Fruit fly (Drosophila melanogaster): ENCODE data around the gene CG2150.

Gene CG2150

dm6 chr3R:31767528-31767927, 3.0 kb upstream of the CG2150 start:
- TF ChIP-seq CG15336 (GFP tag; IDR thresholded peaks at IDR 0.05) (peak; percentile 63), net (GFP tag; optimal IDR thresholded peaks at IDR 0.05) (peak; percentile 32), esn (GFP tag; optimal IDR thresholded peaks at IDR 0.05) (peak; percentile 5), CG3032 (tag; optimal IDR thresholded peaks at IDR 0.05) (peak; percentile 33), CG10631 (GFP tag; optimal IDR thresholded peaks at IDR 0.05) (peak; percentile 61), pdm3 (GFP tag; optimal IDR thresholded peaks at IDR 0.05) (peak; percentile 52), CG10669 (GFP tag; optimal IDR thresholded peaks at IDR 0.05) (peak; percentile 41), CG11902 (GFP tag; optimal IDR thresholded peaks at IDR 0.05) (peak; percentile 23), fd85E (GFP tag; optimal IDR thresholded peaks at IDR 0.05) (no peak), CG7368 (GFP tag; optimal IDR thresholded peaks at IDR 0.05) (peak; percentile 23), CG6792 (GFP tag; optimal IDR thresholded peaks at IDR 0.05) (peak; percentile 31), Lpt (GFP tag; optimal IDR thresholded peaks at IDR 0.05) (peak; percentile 14), lz (GFP tag; optimal IDR thresholded peaks at IDR 0.05) (peak; percentile 10), eg (GFP tag; IDR thresholded peaks at IDR 0.05) (no peak), CG6276 (GFP tag; optimal IDR thresholded peaks at IDR 0.05) (peak; percentile 58), Met (GFP tag; optimal IDR thresholded peaks at IDR 0.05) (no peak), CG31627 (GFP tag; optimal IDR thresholded peaks at IDR 0.05) (no peak), CG8319 (GFP tag; optimal IDR thresholded peaks at IDR 0.05) (peak; percentile 27), CG1621 (tag; optimal IDR thresholded peaks at IDR 0.05) (no peak), Sox102F (GFP tag; optimal IDR thresholded peaks at IDR 0.05) (no peak), ss (GFP tag; optimal IDR thresholded peaks at IDR 0.05) (no peak), cyc (GFP tag; optimal IDR thresholded peaks at IDR 0.05) (peak; percentile 7), CG8632 (GFP tag; optimal IDR thresholded peaks at IDR 0.05) (peak; percentile 43), CG6854 (GFP tag; optimal IDR thresholded peaks at IDR 0.05) (no peak), CG11294 (GFP tag; IDR thresholded peaks at IDR 0.05) (no peak), OdsH (GFP tag; optimal IDR thresholded peaks at IDR 0.05) (peak; percentile 71), vri (GFP tag; optimal IDR thresholded peaks at IDR 0.05) (no peak), Eip78C (GFP tag) (peak; percentile 92), CG3919 (GFP tag; optimal IDR thresholded peaks at IDR 0.05) (peak; percentile 53), Hr4 (GFP tag; optimal IDR thresholded peaks at IDR 0.05) (peak; percentile 75), Smox (GFP tag; optimal IDR thresholded peaks at IDR 0.05) (no peak), Gug (GFP tag; IDR thresholded peaks at IDR 0.05) (no peak), acj6 (GFP tag; optimal IDR thresholded peaks at IDR 0.05) (peak; percentile 59), Blimp-1 (GFP tag; optimal IDR thresholded peaks at IDR 0.05) (peak; percentile 5), Eip93F (GFP tag; optimal IDR thresholded peaks at IDR 0.05) (no peak), svp (GFP tag) (peak; percentile 78), CG16779 (tag; optimal IDR thresholded peaks at IDR 0.05) (peak; percentile 28), Ets21C (GFP tag; optimal IDR thresholded peaks at IDR 0.05) (no peak), Sox15 (GFP tag; optimal IDR thresholded peaks at IDR 0.05) (peak; percentile 13), CG11762 (GFP tag; optimal IDR thresholded peaks at IDR 0.05; ENCODE audit: insufficient read depth) (peak; percentile 36), CG8119 (GFP tag; IDR thresholded peaks at IDR 0.05) (peak; percentile 60), CG9139 (GFP tag; optimal IDR thresholded peaks at IDR 0.05) (no peak), CG6808 (GFP tag; optimal IDR thresholded peaks at IDR 0.05) (peak; percentile 48), CG34406 (GFP tag; optimal IDR thresholded peaks at IDR 0.05) (peak; percentile 50), dac (GFP tag; optimal IDR thresholded peaks at IDR 0.05) (peak; percentile 28), Hr38 (GFP tag; optimal IDR thresholded peaks at IDR 0.05) (no peak), fd59A (GFP tag; optimal IDR thresholded peaks at IDR 0.05) (no peak), CG6163 (GFP tag; IDR thresholded peaks at IDR 0.05) (no peak), fkh (GFP tag; optimal IDR thresholded peaks at IDR 0.05) (no peak), CG4318 (GFP tag; optimal IDR thresholded peaks at IDR 0.05) (peak; percentile 57), dsx (GFP tag; optimal IDR thresholded peaks at IDR 0.05; ENCODE audit: poor library complexity, severe bottlenecking) (no peak), spab (GFP tag; optimal IDR thresholded peaks at IDR 0.05) (peak; percentile 29)

Measured in whole organism, prepupa.